Worm (Caenorhabditis elegans): ENCODE results near the gene K05F6.8.

ce11 chrII:1535931-1536330 is 31.6 kb downstream of the K05F6.8 start, which contains the start of gene fbxb-43:
- TF ChIP-seq sea-1 (GFP tag; conservative IDR thresholded peaks at IDR 0.05): no peak
- no peak for TF ChIP-seq ama-1 (optimal IDR thresholded peaks at IDR 0.05)
- TF ChIP-seq scrt-1 (GFP tag; IDR thresholded peaks at IDR 0.05): no peak
- TF ChIP-seq ets-7 (tag; optimal IDR thresholded peaks at IDR 0.05): no peak
- no peak for TF ChIP-seq flt-1 (GFP tag; IDR thresholded peaks at IDR 0.05)
- no peak for TF ChIP-seq tbx-37 (GFP tag; conservative IDR thresholded peaks at IDR 0.05)
- no peak for TF ChIP-seq tra-4 (tag; optimal IDR thresholded peaks at IDR 0.05)
- no peak for TF ChIP-seq F13C5.2 (tag; optimal IDR thresholded peaks at IDR 0.05)
- no peak for TF ChIP-seq hnd-1 (tag; optimal IDR thresholded peaks at IDR 0.05)
- no peak for TF ChIP-seq pes-1 (GFP tag; IDR thresholded peaks at IDR 0.05)
- TF ChIP-seq B0310.2 (tag; optimal IDR thresholded peaks at IDR 0.05): no peak

All from whole organism, early embryonic.